Fruit fly (Drosophila melanogaster) whole organism, embryonic: Measurements from ENCODE around the gene Prp18.

Experiments
- Aef1 ChIP-seq: fragments of 200-800 bp; sonication (Bioruptor generic); IDR thresholded peaks from 3 replicates; pipeline ENCODE4 v1.3.6; 2022; ENCODE audit warnings: missing biosample characterization, missing genetic modification characterization
- Antp ChIP-seq: fragments of 200-800 bp; sonication (Bioruptor generic); optimal IDR thresholded peaks from 3 replicates; lab custom pipeline; 2016; ENCODE audit warnings: missing biosample characterization, missing genetic modification characterization
- Atf6 ChIP-seq: fragments of 200-800 bp; sonication (Bioruptor generic); IDR thresholded peaks from 2 replicates; pipeline ENCODE4 v1.3.6; 2022; ENCODE audit warnings: missing biosample characterization, missing genetic modification characterization
- CG10267 ChIP-seq: fragments of 200-800 bp; sonication (Bioruptor generic); optimal IDR thresholded peaks from 2 replicates; lab custom pipeline; 2018; ENCODE audit warnings: missing biosample characterization, mild to moderate bottlenecking, missing genetic modification characterization, moderate library complexity
- CG10959 ChIP-seq: fragments of 200-800 bp; sonication (Bioruptor generic); IDR thresholded peaks from 2 replicates; pipeline ENCODE4 v1.3.6; 2022; ENCODE audit warnings: missing biosample characterization, missing genetic modification characterization
- CG10979 ChIP-seq: fragments of 200-800 bp; sonication (Bioruptor generic); optimal IDR thresholded peaks from 2 replicates; lab custom pipeline; 2018; ENCODE audit warnings: missing biosample characterization, mild to moderate bottlenecking, missing genetic modification characterization, moderate library complexity
- CG11456 ChIP-seq: fragments of 200-800 bp; sonication (Bioruptor generic); IDR thresholded peaks from 3 replicates; pipeline ENCODE4 v1.3.6; 2022; ENCODE audit warnings: missing biosample characterization, missing genetic modification characterization
- CG11504 ChIP-seq: fragments of 200-800 bp; sonication (Bioruptor generic); optimal IDR thresholded peaks from 3 replicates; lab custom pipeline; 2019; ENCODE audit warnings: missing biosample characterization, mild to moderate bottlenecking, missing genetic modification characterization, moderate library complexity
- CG12071 ChIP-seq: fragments of 200-800 bp; sonication (Bioruptor generic); optimal IDR thresholded peaks from 3 replicates; lab custom pipeline; 2018; ENCODE audit warnings: missing biosample characterization, mild to moderate bottlenecking, missing genetic modification characterization
- CG12155 ChIP-seq: fragments of 200-800 bp; sonication (Bioruptor generic); optimal IDR thresholded peaks from 3 replicates; lab custom pipeline; 2016; ENCODE audit warnings: missing biosample characterization, missing genetic modification characterization
- CG1603 ChIP-seq: fragments of 200-800 bp; sonication (Bioruptor generic); optimal IDR thresholded peaks from 2 replicates; lab custom pipeline; 2019; ENCODE audit warnings: missing biosample characterization, mild to moderate bottlenecking, missing genetic modification characterization, moderate library complexity
- CG1832 ChIP-seq: fragments of 200-800 bp; sonication (Bioruptor generic); optimal IDR thresholded peaks from 2 replicates; lab custom pipeline; 2017; ENCODE audit warnings: missing biosample characterization, mild to moderate bottlenecking, missing genetic modification characterization, inconsistent platforms
- CG2199 ChIP-seq: fragments of 200-800 bp; sonication (Bioruptor generic); IDR thresholded peaks from 3 replicates; pipeline ENCODE4 v1.3.6; 2022; ENCODE audit warnings: missing biosample characterization, missing genetic modification characterization
- CG31441 ChIP-seq: fragments of 200-800 bp; sonication (Bioruptor generic); IDR thresholded peaks from 2 replicates; pipeline ENCODE4 v1.3.6; 2022; ENCODE audit warnings: missing biosample characterization, missing genetic modification characterization
- CG3163 ChIP-seq: fragments of 200-800 bp; sonication (Bioruptor generic); optimal IDR thresholded peaks from 3 replicates; lab custom pipeline; 2016; ENCODE audit warnings: missing biosample characterization, missing genetic modification characterization
- CG32767 ChIP-seq: fragments of 200-800 bp; sonication (Bioruptor generic); IDR thresholded peaks from 2 replicates; pipeline ENCODE4 v1.3.6; 2022; ENCODE audit warnings: missing biosample characterization, missing genetic modification characterization
- CG4854 ChIP-seq: fragments of 200-800 bp; sonication (Bioruptor generic); optimal IDR thresholded peaks from 2 replicates; lab custom pipeline; 2016; ENCODE audit warnings: missing biosample characterization, missing genetic modification characterization, inconsistent platforms
- CG5180 ChIP-seq: fragments of 200-800 bp; sonication (Bioruptor generic); optimal IDR thresholded peaks from 3 replicates; lab custom pipeline; 2017; ENCODE audit warnings: missing biosample characterization, missing genetic modification characterization, mild to moderate bottlenecking, moderate library complexity, missing genetic modification reagents
- CG6254 ChIP-seq: fragments of 200-800 bp; sonication (Bioruptor generic); optimal IDR thresholded peaks from 3 replicates; lab custom pipeline; 2017; ENCODE audit warnings: mild to moderate bottlenecking, missing biosample characterization, missing genetic modification reagents, missing genetic modification characterization
- CG7271 ChIP-seq: fragments of 200-800 bp; sonication (Bioruptor generic); optimal IDR thresholded peaks from 2 replicates; lab custom pipeline; 2018; ENCODE audit warnings: missing biosample characterization, mild to moderate bottlenecking, missing genetic modification characterization, moderate library complexity
- CTCF ChIP-seq: fragments of 200-800 bp; sonication (Bioruptor generic); optimal IDR thresholded peaks from 2 replicates; lab custom pipeline; 2017; ENCODE audit warnings: missing biosample characterization, mild to moderate bottlenecking, missing genetic modification characterization, moderate library complexity
- CoRest ChIP-seq: fragments of 200-800 bp; sonication (Bioruptor generic); optimal IDR thresholded peaks from 3 replicates; lab custom pipeline; 2018; ENCODE audit warnings: missing biosample characterization, mild to moderate bottlenecking, missing genetic modification characterization, moderate library complexity
- Doc2 ChIP-seq: fragments of 200-800 bp; sonication (Bioruptor generic); IDR thresholded peaks from 2 replicates; pipeline ENCODE4 v1.3.6; 2022; ENCODE audit warnings: missing biosample characterization, missing genetic modification characterization
- E2f2 ChIP-seq: fragments of 200-800 bp; sonication (Bioruptor generic); IDR thresholded peaks from 2 replicates; pipeline ENCODE4 v1.3.6; 2022; ENCODE audit warnings: missing biosample characterization, missing genetic modification characterization
- Gug ChIP-seq: fragments of 200-800 bp; sonication (Bioruptor generic); IDR thresholded peaks from 4 replicates; pipeline ENCODE4 v1.3.6; 2022; ENCODE audit warnings: missing biosample characterization, missing genetic modification characterization
- HLH4C ChIP-seq: fragments of 200-800 bp; sonication (Bioruptor generic); IDR thresholded peaks from 3 replicates; pipeline ENCODE4 v1.3.6; 2022; ENCODE audit warnings: missing biosample characterization, missing genetic modification characterization; ENCODE audit not compliant: partially characterized antibody
- Hmr ChIP-seq: fragments of 200-800 bp; sonication (Bioruptor generic); optimal IDR thresholded peaks from 3 replicates; lab custom pipeline; 2017; ENCODE audit warnings: mild to moderate bottlenecking, missing biosample characterization, missing genetic modification reagents, missing genetic modification characterization
- MTF-1 ChIP-seq: fragments of 200-800 bp; sonication (Bioruptor generic); optimal IDR thresholded peaks from 2 replicates; lab custom pipeline; 2018; ENCODE audit warnings: missing biosample characterization, mild to moderate bottlenecking, missing genetic modification characterization, borderline replicate concordance
- Mrtf ChIP-seq: fragments of 200-800 bp; sonication (Bioruptor generic); IDR thresholded peaks from 3 replicates; pipeline ENCODE4 v1.3.6; 2022; ENCODE audit warnings: missing biosample characterization, missing genetic modification characterization
- Myb ChIP-seq: fragments of 200-800 bp; sonication (Bioruptor generic); optimal IDR thresholded peaks from 2 replicates; lab custom pipeline; 2016; ENCODE audit warnings: missing biosample characterization, missing genetic modification characterization
- NFAT ChIP-seq: fragments of 200-800 bp; sonication (Bioruptor generic); IDR thresholded peaks from 2 replicates; pipeline ENCODE4 v1.3.6; 2022; ENCODE audit warnings: missing biosample characterization, missing genetic modification characterization
- NK7.1 ChIP-seq: fragments of 200-800 bp; sonication (Bioruptor generic); optimal IDR thresholded peaks from 3 replicates; lab custom pipeline; 2016; ENCODE audit warnings: missing biosample characterization, missing genetic modification characterization
- PHDP ChIP-seq: fragments of 200-800 bp; sonication (Bioruptor generic); optimal IDR thresholded peaks from 3 replicates; lab custom pipeline; 2018; ENCODE audit warnings: missing biosample characterization, mild to moderate bottlenecking, missing genetic modification characterization, moderate library complexity
- Rx ChIP-seq: fragments of 200-800 bp; sonication (Bioruptor generic); IDR thresholded peaks from 2 replicates; pipeline ENCODE4 v1.3.6; 2022; ENCODE audit warnings: missing biosample characterization, missing genetic modification characterization
- Scr ChIP-seq: fragments of 200-800 bp; sonication (Bioruptor generic); IDR thresholded peaks from 2 replicates; pipeline ENCODE4 v1.3.6; 2022; ENCODE audit warnings: missing biosample characterization, missing genetic modification characterization; ENCODE audit not compliant: partially characterized antibody
- Side ChIP-seq: fragments of 200-800 bp; sonication (Bioruptor generic); optimal IDR thresholded peaks from 2 replicates; lab custom pipeline; 2016; ENCODE audit warnings: missing biosample characterization, missing genetic modification characterization
- YL-1 ChIP-seq: fragments of 200-800 bp; sonication (Bioruptor generic); optimal IDR thresholded peaks from 3 replicates; lab custom pipeline; 2017; ENCODE audit warnings: missing biosample characterization, mild to moderate bottlenecking, missing genetic modification characterization
- br ChIP-seq: fragments of >200 bp; optimal IDR thresholded peaks from 2 replicates; lab custom pipeline; 2017
- chinmo ChIP-seq: fragments of 200-800 bp; sonication (Bioruptor generic); IDR thresholded peaks from 4 replicates; pipeline ENCODE4 v1.3.6; 2022; ENCODE audit warnings: missing biosample characterization, missing genetic modification characterization; ENCODE audit not compliant: partially characterized antibody
- her ChIP-seq: fragments of 200-800 bp; sonication (Bioruptor generic); optimal IDR thresholded peaks from 2 replicates; lab custom pipeline; 2016; ENCODE audit warnings: missing biosample characterization, missing genetic modification characterization
- oc ChIP-seq: fragments of 200-800 bp; sonication (Bioruptor generic); optimal IDR thresholded peaks from 2 replicates; lab custom pipeline; 2018; ENCODE audit warnings: missing biosample characterization, mild to moderate bottlenecking, missing genetic modification characterization, moderate library complexity
- onecut ChIP-seq: fragments of 200-800 bp; sonication (Bioruptor generic); IDR thresholded peaks from 2 replicates; pipeline ENCODE4 v1.3.6; 2022; ENCODE audit warnings: missing biosample characterization, missing genetic modification characterization
- pan ChIP-seq, 4 experiments: fragments of >200 bp in 3 of 4; fragments of 200-800 bp in 1 of 4; sonication (Bioruptor generic) in 1 of 4; optimal IDR thresholded peaks in 3 of 4; IDR thresholded peaks in 1 of 4; 2 replicates each; pipeline versions ENCODE4 v1.3.6 to Lab custom; 2017 to 2022; ENCODE audit warnings: missing biosample characterization in 2 of 4, missing genetic modification characterization in 2 of 4, mixed read lengths in 1 of 4
- pnt ChIP-seq: fragments of 200-800 bp; sonication (Bioruptor generic); optimal IDR thresholded peaks from 3 replicates; lab custom pipeline; 2016; ENCODE audit warnings: missing biosample characterization, missing genetic modification characterization
- psq ChIP-seq: fragments of 200-800 bp; sonication (Bioruptor generic); optimal IDR thresholded peaks from 2 replicates; lab custom pipeline; 2017; ENCODE audit warnings: missing biosample characterization, missing genetic modification characterization
- trh ChIP-seq: fragments of 200-800 bp; sonication (Bioruptor generic); optimal IDR thresholded peaks from 2 replicates; lab custom pipeline; 2016; ENCODE audit warnings: missing biosample characterization, missing genetic modification characterization
- vnd ChIP-seq: fragments of 200-800 bp; sonication (Bioruptor generic); IDR thresholded peaks from 3 replicates; pipeline ENCODE4 v1.3.6; 2022; ENCODE audit warnings: missing biosample characterization, missing genetic modification characterization; ENCODE audit not compliant: partially characterized antibody
- wek ChIP-seq: fragments of 200-800 bp; sonication (Bioruptor generic); optimal IDR thresholded peaks from 3 replicates; lab custom pipeline; 2018; ENCODE audit warnings: missing biosample characterization, mild to moderate bottlenecking, missing genetic modification characterization, moderate library complexity
- zfh1 ChIP-seq: fragments of 200-800 bp; sonication (Bioruptor generic); IDR thresholded peaks from 3 replicates; pipeline ENCODE4 v1.3.6; 2022; ENCODE audit warnings: missing biosample characterization, missing genetic modification characterization

Prp18 gene

DNA sequence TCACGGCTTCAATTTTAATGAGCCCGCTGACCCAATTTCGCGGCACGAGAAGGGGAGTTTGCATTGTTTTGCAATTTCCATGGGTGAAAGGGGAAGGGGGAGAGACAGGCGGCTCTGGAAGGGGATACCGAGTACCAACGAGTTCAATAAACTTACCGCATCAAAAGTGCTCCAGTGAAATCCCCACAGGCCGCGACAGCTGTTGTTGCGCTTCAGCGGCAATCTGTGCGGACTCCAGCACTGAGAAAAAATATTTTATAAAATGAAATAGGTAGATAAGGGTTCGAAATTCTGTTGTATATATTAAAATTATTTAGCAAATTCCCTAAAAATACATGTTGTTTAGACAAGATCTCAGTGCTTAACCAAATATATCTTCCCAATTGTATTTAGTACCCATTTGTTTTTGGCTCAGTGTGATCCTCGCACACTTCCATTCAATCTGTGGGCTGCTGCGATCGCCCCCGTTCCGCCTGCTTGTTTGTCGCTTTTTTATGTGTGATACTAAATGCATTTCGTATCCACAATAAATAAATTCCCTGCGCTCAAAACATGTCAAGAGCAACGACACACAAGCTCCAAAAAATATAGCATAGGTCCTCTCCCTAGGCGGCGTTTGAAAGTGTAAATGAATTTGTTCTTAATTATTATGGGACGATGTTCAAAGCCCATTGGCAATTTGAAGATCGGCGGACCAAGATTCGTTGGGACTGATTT lies 35.4 kb downstream of the Prp18 start (continued):
- TF ChIP-seq PHDP (tag; lab: Kevin White, UChicago) (peak; percentile 84), MTF-1 (GFP tag; lab: Kevin White, UChicago) (peak; percentile 25), CTCF (GFP tag; lab: Kevin White, UChicago) (no peak), pan (optimal IDR thresholded peaks at IDR 0.05; lab: Kevin White, UChicago) (no peak), pan (GFP tag; optimal IDR thresholded peaks at IDR 0.05 in 1 of 2, IDR thresholded peaks at IDR 0.05 in 1 of 2) (peak in 1 of 2 experiments; percentile 82), CG31441 (GFP tag; lab: Robert Waterston, UW) (peak; percentile 90), pnt (GFP tag; lab: Kevin White, UChicago) (no peak), HLH4C (GFP tag; lab: Robert Waterston, UW) (no peak), CG11504 (tag; lab: Kevin White, UChicago) (peak; percentile 89), her (GFP tag; lab: Kevin White, UChicago) (peak; percentile 2), Aef1 (GFP tag; lab: Robert Waterston, UW) (peak; percentile 67), Side (peak; percentile 28), CG11456 (peak; percentile 71; the same call in 1 of the 3 replicates), CoRest (tag; lab: Kevin White, UChicago) (peak; percentile 81), Mrtf (GFP tag; lab: Robert Waterston, UW) (peak; percentile 55; the same call in 1 of the 3 replicates), Rx (GFP tag; lab: Robert Waterston, UW) (peak; percentile 77), YL-1 (GFP tag; lab: Kevin White, UChicago) (no peak), Myb (GFP tag; lab: Kevin White, UChicago) (no peak), CG10267 (tag; lab: Kevin White, UChicago) (peak; percentile 75), CG6254 (GFP tag; lab: Kevin White, UChicago) (peak; percentile 84), wek (GFP tag; lab: Kevin White, UChicago) (no peak), E2f2 (peak; percentile 47), CG10959 (GFP tag; lab: Robert Waterston, UW) (peak; percentile 60; the same call in 1 of the 2 replicates), CG3163 (GFP tag; lab: Kevin White, UChicago) (no peak), psq (GFP tag; lab: Kevin White, UChicago) (peak; percentile 22), CG12155 (peak; percentile 33), CG10979 (tag; lab: Kevin White, UChicago) (peak; percentile 91), NK7.1 (peak; percentile 56), Atf6 (GFP tag; lab: Robert Waterston, UW) (peak; percentile 54; the same call in 1 of the 2 replicates), trh (GFP tag; lab: Kevin White, UChicago) (peak; percentile 46), CG1603 (tag; lab: Kevin White, UChicago) (peak; percentile 87), CG7271 (tag; lab: Kevin White, UChicago) (peak; percentile 12), CG32767 (peak; percentile 75), Scr (GFP tag; lab: Robert Waterston, UW) (no peak), CG2199 (peak; percentile 82; the same call in 2 of the 3 replicates), zfh1 (GFP tag; lab: Robert Waterston, UW) (peak; percentile 84), onecut (GFP tag; lab: Robert Waterston, UW) (peak; percentile 67), chinmo (GFP tag; lab: Robert Waterston, UW) (no peak), CG1832 (GFP tag; lab: Kevin White, UChicago) (no peak), NFAT (GFP tag; lab: Robert Waterston, UW) (no peak), CG5180 (GFP tag; lab: Kevin White, UChicago) (peak; percentile 70), Antp (GFP tag; lab: Kevin White, UChicago) (peak; percentile 49), CG12071 (peak; percentile 47), Hmr (GFP tag; lab: Kevin White, UChicago) (no peak), vnd (no peak), br (lab: Kevin White, UChicago) (no peak), Doc2 (GFP tag; lab: Robert Waterston, UW) (no peak), Gug (peak; percentile 53; the same call in 2 of the 4 replicates), CG4854 (peak; percentile 60), oc (tag; lab: Kevin White, UChicago) (peak; percentile 83)
